Fruit fly (Drosophila melanogaster): ENCODE data around the gene CG17010.
A peak's percentile ranks its signal among the peaks of the same experiment; 100 is the strongest.

CG17010 gene

dm6 chr2L:12369612-12370011 lies 13.4 kb downstream of the CG17010 start:
- TF ChIP-seq noc (tag; optimal IDR thresholded peaks at IDR 0.05): no peak

DNA sequence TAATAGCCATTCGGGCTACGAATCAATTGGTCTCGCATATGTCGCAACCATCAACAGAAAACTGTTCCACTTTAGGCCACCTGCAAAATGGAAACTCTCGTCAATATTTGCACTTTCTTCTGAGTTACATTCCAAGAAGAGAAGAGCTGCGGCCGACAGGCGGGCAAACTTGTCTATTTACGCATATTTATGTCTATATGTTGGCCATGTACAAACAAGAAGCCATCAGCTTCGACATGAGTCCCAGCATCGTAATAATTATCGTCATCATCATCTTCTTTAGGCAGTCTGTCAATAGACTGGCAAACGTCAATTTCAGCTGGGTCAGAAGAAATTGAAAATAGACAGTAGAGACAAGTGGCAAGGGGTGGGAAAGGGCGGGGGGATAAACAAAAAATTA lies 15.5 kb downstream of the CG17010 start:
- no peak for TF ChIP-seq noc (tag; optimal IDR thresholded peaks at IDR 0.05)

DNA sequence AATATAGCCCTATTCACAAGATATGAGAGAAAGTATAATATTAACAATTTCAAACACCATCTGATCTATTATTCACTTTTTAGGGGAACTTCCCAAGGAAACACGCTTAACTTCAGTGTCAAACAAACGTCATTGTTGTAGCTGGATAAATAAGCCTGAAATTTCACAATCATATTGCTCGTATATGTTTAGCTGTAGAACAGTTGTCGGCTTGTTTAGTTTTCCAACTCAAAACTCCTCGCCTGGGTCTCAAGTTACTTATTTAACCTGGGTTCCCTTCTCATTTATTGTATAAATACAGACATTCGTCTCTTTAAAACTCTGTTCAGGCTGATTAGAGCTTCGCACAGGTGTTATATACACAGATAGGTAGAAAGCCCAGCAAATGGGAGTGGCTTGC lies 16.2 kb downstream of the CG17010 start:
- TF ChIP-seq noc (tag; optimal IDR thresholded peaks at IDR 0.05): peak; percentile 15

- no peak for TF ChIP-seq noc (tag; optimal IDR thresholded peaks at IDR 0.05)
These were observed 17.3 kb downstream of the CG17010 start for dm6 chr2L:12373559-12373958.

dm6 chr2L:12374546-12375081 lies 18.4 kb downstream of the CG17010 start:
- no peak for TF ChIP-seq noc (tag; optimal IDR thresholded peaks at IDR 0.05)

- no peak for TF ChIP-seq noc (tag; optimal IDR thresholded peaks at IDR 0.05)
These were observed 36.2 kb downstream of the CG17010 start for dm6 chr2L:12392406-12392805.

DNA sequence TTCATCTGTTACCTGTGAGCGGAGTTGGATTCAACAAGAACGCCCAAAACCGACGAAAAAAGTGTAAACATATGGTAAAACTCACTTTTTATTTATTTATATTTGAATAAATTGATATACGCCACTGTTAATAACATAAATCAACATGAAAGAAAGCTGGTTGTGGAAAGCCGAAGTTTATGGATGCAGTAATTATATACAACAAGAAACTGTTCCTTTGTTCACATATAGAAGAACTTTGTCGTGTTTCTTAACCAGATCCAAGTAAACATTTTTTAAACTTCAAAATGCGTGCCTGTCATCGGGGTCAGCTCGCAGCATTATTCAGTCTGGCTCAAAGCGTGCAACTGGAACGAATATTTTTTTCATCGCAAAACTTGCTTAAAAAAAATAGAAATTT lies 41.7 kb downstream of the CG17010 start, which contains the start of gene Pkd2:
Gene Pkd2 (plus strand): TSS at position 301 of the 400 bp plus-strand sequence.
- no peak for TF ChIP-seq noc (tag; optimal IDR thresholded peaks at IDR 0.05)

DNA sequence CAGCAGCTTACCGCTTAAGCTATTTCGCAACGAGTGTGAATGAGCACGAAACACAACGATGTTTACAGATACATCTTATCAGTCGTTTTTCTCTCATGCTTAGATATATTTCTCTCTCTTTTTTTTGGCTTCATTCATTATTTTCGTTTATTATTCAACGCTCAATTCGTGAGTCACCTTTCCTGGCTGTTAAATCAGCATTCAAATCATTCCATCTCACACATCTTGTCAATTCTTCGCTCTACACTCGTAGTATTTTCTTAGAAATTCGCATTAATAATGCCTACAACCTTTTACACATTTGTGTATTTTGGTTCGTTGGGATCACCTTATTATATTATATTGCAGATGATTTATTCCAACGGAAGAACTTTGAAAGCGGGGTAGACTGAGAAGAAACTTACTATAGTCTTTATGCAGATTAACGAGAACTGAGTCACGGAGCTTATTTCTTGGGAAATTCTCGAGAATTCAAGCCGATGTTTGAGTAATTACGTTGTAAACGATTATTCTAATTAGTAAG lies 48.4 kb downstream of the CG17010 start:
- no peak for TF ChIP-seq noc (tag; optimal IDR thresholded peaks at IDR 0.05)

Data from whole organism, larva.